Fruit fly (Drosophila melanogaster): ENCODE measurements around the gene Rop.

dm6 chr3L:4102496-4103257, 36.1 kb downstream of the Rop start, which contains the start of gene CG14995:
- TF ChIP-seq Dll (optimal IDR thresholded peaks at IDR 0.05) (no peak), EcR (GFP tag; optimal IDR thresholded peaks at IDR 0.05) (no peak), CG8478 (optimal IDR thresholded peaks at IDR 0.05) (no peak), usp (GFP tag; optimal IDR thresholded peaks at IDR 0.05) (no peak)

All from whole organism.